Fruit fly (Drosophila melanogaster) whole organism, embryonic: ENCODE results near the gene Prx1.

ENCODE experiments used
- CG10209 ChIP-seq: fragments of 200-800 bp; sonication (Bioruptor generic); optimal IDR thresholded peaks from 3 replicates; lab custom pipeline; 2017; ENCODE audit warnings: missing biosample characterization, mild to moderate bottlenecking, missing genetic modification characterization, missing genetic modification reagents
- CG13424 ChIP-seq: fragments of 200-800 bp; sonication (Bioruptor generic); optimal IDR thresholded peaks from 2 replicates; lab custom pipeline; 2019; ENCODE audit warnings: missing biosample characterization, mild to moderate bottlenecking, missing genetic modification characterization, moderate library complexity
- CG16779 ChIP-seq: fragments of 200-800 bp; sonication (Bioruptor generic); IDR thresholded peaks from 2 replicates; pipeline ENCODE4 v1.3.6; 2022; ENCODE audit warnings: missing biosample characterization, missing genetic modification characterization
- CG17186 ChIP-seq: fragments of 200-800 bp; sonication (Bioruptor generic); optimal IDR thresholded peaks from 3 replicates; lab custom pipeline; 2017; ENCODE audit warnings: missing biosample characterization, missing genetic modification reagents, missing genetic modification characterization
- Hmr ChIP-seq: fragments of 200-800 bp; sonication (Bioruptor generic); optimal IDR thresholded peaks from 3 replicates; lab custom pipeline; 2017; ENCODE audit warnings: mild to moderate bottlenecking, missing biosample characterization, missing genetic modification reagents, missing genetic modification characterization
- Med ChIP-seq: fragments of 200-800 bp; sonication (Bioruptor generic); peaks from one replicate; lab custom pipeline; 2016; ENCODE audit warnings: missing biosample characterization, missing genetic modification characterization, mild to moderate bottlenecking, inconsistent platforms, moderate library complexity
- ap ChIP-seq: fragments of 200-800 bp; sonication (Bioruptor generic); IDR thresholded peaks from 2 replicates; pipeline ENCODE4 v1.3.6; 2022; ENCODE audit warnings: missing biosample characterization, missing genetic modification characterization
- h ChIP-seq: fragments of >200 bp; optimal IDR thresholded peaks from 2 replicates; lab custom pipeline; 2017

DNA sequence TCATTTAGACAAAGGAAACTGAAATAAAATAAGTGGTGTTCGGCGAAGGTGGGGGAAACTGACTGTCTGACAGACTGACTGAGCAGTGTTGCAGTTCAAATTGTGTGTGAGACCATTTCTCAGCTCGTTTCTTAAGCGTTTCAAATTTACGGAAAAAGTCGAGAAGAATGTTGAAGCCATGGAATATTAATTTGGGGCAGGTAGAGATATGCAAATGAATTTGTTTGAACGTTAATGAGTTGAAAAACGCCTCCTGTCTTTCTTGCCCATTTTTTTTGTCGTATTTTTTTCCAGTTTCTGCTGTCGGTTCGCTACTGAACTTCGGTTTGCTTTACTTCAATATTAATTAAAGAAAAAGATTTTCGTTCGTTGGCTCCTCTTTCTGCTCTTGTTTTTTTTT is 4.1 kb upstream of the Prx1 start:
- TF ChIP-seq CG13424 (tag; lab: Kevin White, UChicago) (no peak), CG17186 (GFP tag; lab: Kevin White, UChicago) (no peak), Hmr (GFP tag; lab: Kevin White, UChicago) (no peak), CG16779 (no peak), CG10209 (GFP tag; lab: Kevin White, UChicago) (no peak), Med (GFP tag; lab: Kevin White, UChicago) (no peak), h (no peak), ap (GFP tag; lab: Robert Waterston, UW) (no peak)
